Fruit fly (Drosophila melanogaster) whole organism, embryonic: ENCODE results near the gene CG31928.

Experiments
- CG10979 ChIP-seq: fragments of 200-800 bp; sonication (Bioruptor generic); optimal IDR thresholded peaks from 2 replicates; lab custom pipeline; 2018; ENCODE audit warnings: missing biosample characterization, mild to moderate bottlenecking, missing genetic modification characterization, moderate library complexity
- CG11398 ChIP-seq: fragments of 200-800 bp; sonication (Bioruptor generic); optimal IDR thresholded peaks from 2 replicates; lab custom pipeline; 2016; ENCODE audit warnings: missing biosample characterization, missing genetic modification characterization
- CG13287 ChIP-seq: fragments of 200-800 bp; sonication (Bioruptor generic); IDR thresholded peaks from 2 replicates; pipeline ENCODE4 v1.3.6; 2022; ENCODE audit warnings: missing biosample characterization, missing genetic modification characterization; ENCODE audit not compliant: partially characterized antibody
- CG14667 ChIP-seq: fragments of 200-800 bp; sonication (Bioruptor generic); IDR thresholded peaks from 2 replicates; pipeline ENCODE4 v1.3.6; 2022; ENCODE audit warnings: missing biosample characterization, missing genetic modification characterization
- CG15601 ChIP-seq: fragments of 200-800 bp; sonication (Bioruptor generic); optimal IDR thresholded peaks from 3 replicates; lab custom pipeline; 2019; ENCODE audit warnings: missing biosample characterization, mild to moderate bottlenecking, missing genetic modification characterization, moderate library complexity
- CG1603 ChIP-seq: fragments of 200-800 bp; sonication (Bioruptor generic); optimal IDR thresholded peaks from 2 replicates; lab custom pipeline; 2019; ENCODE audit warnings: missing biosample characterization, mild to moderate bottlenecking, missing genetic modification characterization, moderate library complexity
- CG17802 ChIP-seq: fragments of 200-800 bp; sonication (Bioruptor generic); optimal IDR thresholded peaks from 2 replicates; lab custom pipeline; 2018; ENCODE audit warnings: missing biosample characterization, mild to moderate bottlenecking, missing genetic modification characterization, moderate library complexity
- CG1792 ChIP-seq: fragments of 200-800 bp; sonication (Bioruptor generic); optimal IDR thresholded peaks from 2 replicates; lab custom pipeline; 2016; ENCODE audit warnings: missing biosample characterization, missing genetic modification characterization
- CG18619 ChIP-seq: fragments of 200-800 bp; sonication (Bioruptor generic); optimal IDR thresholded peaks from 3 replicates; lab custom pipeline; 2017; ENCODE audit warnings: missing biosample characterization, mild to moderate bottlenecking, missing genetic modification characterization
- CG2678 ChIP-seq: fragments of 200-800 bp; sonication (Bioruptor generic); optimal IDR thresholded peaks from 3 replicates; lab custom pipeline; 2019; ENCODE audit warnings: missing biosample characterization, mild to moderate bottlenecking, missing genetic modification characterization, moderate library complexity
- CG31441 ChIP-seq: fragments of 200-800 bp; sonication (Bioruptor generic); IDR thresholded peaks from 2 replicates; pipeline ENCODE4 v1.3.6; 2022; ENCODE audit warnings: missing biosample characterization, missing genetic modification characterization
- CG4424 ChIP-seq: fragments of 200-800 bp; sonication (Bioruptor generic); optimal IDR thresholded peaks from 3 replicates; lab custom pipeline; 2016; ENCODE audit warnings: missing biosample characterization, missing genetic modification characterization
- CG5953 ChIP-seq: fragments of 200-800 bp; sonication (Bioruptor generic); IDR thresholded peaks from 2 replicates; pipeline ENCODE4 v1.3.6; 2022; ENCODE audit warnings: missing biosample characterization, missing genetic modification characterization
- CG6175 ChIP-seq: fragments of 200-800 bp; sonication (Bioruptor generic); IDR thresholded peaks from 3 replicates; pipeline ENCODE4 v1.3.6; 2022; ENCODE audit warnings: missing biosample characterization, missing genetic modification characterization
- CG6813 ChIP-seq: fragments of 200-800 bp; sonication (Bioruptor generic); optimal IDR thresholded peaks from 2 replicates; lab custom pipeline; 2017; ENCODE audit warnings: missing biosample characterization, missing genetic modification characterization, mild to moderate bottlenecking, moderate library complexity, missing genetic modification reagents
- CG7357 ChIP-seq: fragments of 200-800 bp; sonication (Bioruptor generic); IDR thresholded peaks from 3 replicates; pipeline ENCODE4 v1.3.6; 2022; ENCODE audit warnings: missing biosample characterization, missing genetic modification characterization
- CG8089 ChIP-seq: fragments of 200-800 bp; sonication (Bioruptor generic); optimal IDR thresholded peaks from 3 replicates; lab custom pipeline; 2016; ENCODE audit warnings: missing biosample characterization, missing genetic modification characterization
- D ChIP-seq, 2 experiments: fragments of 200-800 bp in 1 of 2; fragments of >200 bp in 1 of 2; sonication (Bioruptor generic) in 1 of 2; optimal IDR thresholded peaks; 2 replicates in 1 of 2; 3 replicates in 1 of 2; lab custom pipeline; 2017; ENCODE audit warnings: mild to moderate bottlenecking in 1 of 2, missing biosample characterization in 1 of 2, missing genetic modification characterization in 1 of 2, missing genetic modification reagents in 1 of 2
- E2f1 ChIP-seq: fragments of 200-800 bp; sonication (Bioruptor generic); IDR thresholded peaks from 2 replicates; pipeline ENCODE4 v1.3.6; 2022; ENCODE audit warnings: missing biosample characterization, missing genetic modification characterization
- H15 ChIP-seq: fragments of 200-800 bp; sonication (Bioruptor generic); IDR thresholded peaks from 3 replicates; pipeline ENCODE4 v1.3.6; 2022; ENCODE audit warnings: missing biosample characterization, missing genetic modification characterization
- HLH54F ChIP-seq: fragments of 200-800 bp; sonication (Bioruptor generic); optimal IDR thresholded peaks from 3 replicates; lab custom pipeline; 2016; ENCODE audit warnings: missing biosample characterization, missing genetic modification characterization
- Nf-YA ChIP-seq: fragments of 200-800 bp; sonication (Bioruptor generic); IDR thresholded peaks from 2 replicates; pipeline ENCODE4 v1.3.6; 2022; ENCODE audit warnings: missing biosample characterization, missing genetic modification characterization
- Optix ChIP-seq: fragments of 200-800 bp; sonication (Bioruptor generic); IDR thresholded peaks from 3 replicates; pipeline ENCODE4 v1.3.6; 2022; ENCODE audit warnings: missing biosample characterization, missing genetic modification characterization
- PHDP ChIP-seq: fragments of 200-800 bp; sonication (Bioruptor generic); optimal IDR thresholded peaks from 3 replicates; lab custom pipeline; 2018; ENCODE audit warnings: missing biosample characterization, mild to moderate bottlenecking, missing genetic modification characterization, moderate library complexity
- Usf ChIP-seq: fragments of 200-800 bp; sonication (Bioruptor generic); optimal IDR thresholded peaks from 2 replicates; lab custom pipeline; 2017; ENCODE audit warnings: missing genotype, missing biosample characterization, missing genetic modification characterization
- bowl ChIP-seq: fragments of 200-800 bp; sonication (Bioruptor generic); IDR thresholded peaks from 2 replicates; pipeline ENCODE4 v1.3.6; 2022; ENCODE audit warnings: missing biosample characterization, missing genetic modification characterization
- dysf ChIP-seq: fragments of 200-800 bp; sonication (Bioruptor generic); IDR thresholded peaks from 3 replicates; pipeline ENCODE4 v1.3.6; 2022; ENCODE audit warnings: missing biosample characterization, missing genetic modification characterization
- emc ChIP-seq: fragments of 200-800 bp; sonication (Bioruptor generic); optimal IDR thresholded peaks from 2 replicates; lab custom pipeline; 2016; ENCODE audit warnings: missing biosample characterization, missing genetic modification characterization
- fd3F ChIP-seq: fragments of 200-800 bp; sonication (Bioruptor generic); optimal IDR thresholded peaks from 2 replicates; lab custom pipeline; 2018; ENCODE audit warnings: missing biosample characterization, mild to moderate bottlenecking, missing genetic modification characterization, moderate library complexity
- fu2 ChIP-seq: fragments of 200-800 bp; sonication (Bioruptor generic); optimal IDR thresholded peaks from 2 replicates; lab custom pipeline; 2016; ENCODE audit warnings: missing biosample characterization, missing genetic modification characterization
- gt ChIP-seq: fragments of 200-800 bp; sonication (Bioruptor generic); IDR thresholded peaks from 2 replicates; pipeline ENCODE4 v1.3.6; 2022; ENCODE audit warnings: missing biosample characterization, missing genetic modification characterization
- kni ChIP-seq: fragments of 200-800 bp; sonication (Bioruptor generic); optimal IDR thresholded peaks from 3 replicates; lab custom pipeline; 2017; ENCODE audit warnings: mild to moderate bottlenecking, missing biosample characterization, missing genetic modification reagents, missing genetic modification characterization
- lab ChIP-seq: fragments of 200-800 bp; sonication (Bioruptor generic); optimal IDR thresholded peaks from 3 replicates; lab custom pipeline; 2017; ENCODE audit warnings: missing biosample characterization, missing genetic modification characterization, mild to moderate bottlenecking, moderate library complexity, missing genetic modification reagents
- lmd ChIP-seq: fragments of 200-800 bp; sonication (Bioruptor generic); IDR thresholded peaks from 2 replicates; pipeline ENCODE4 v1.3.6; 2022; ENCODE audit warnings: missing biosample characterization, missing genetic modification characterization
- nau ChIP-seq: fragments of 200-800 bp; sonication (Bioruptor generic); optimal IDR thresholded peaks from 3 replicates; lab custom pipeline; 2017; ENCODE audit warnings: missing biosample characterization, mild to moderate bottlenecking, missing genetic modification characterization, missing genetic modification reagents
- nom ChIP-seq: fragments of 200-800 bp; sonication (Bioruptor generic); optimal IDR thresholded peaks from 2 replicates; lab custom pipeline; 2017; ENCODE audit warnings: missing biosample characterization, missing genetic modification characterization, mild to moderate bottlenecking, moderate library complexity, missing genetic modification reagents
- phol ChIP-seq: fragments of 200-800 bp; sonication (Bioruptor generic); optimal IDR thresholded peaks from 3 replicates; lab custom pipeline; 2018; ENCODE audit warnings: missing biosample characterization, mild to moderate bottlenecking, missing genetic modification characterization, moderate library complexity
- scrt ChIP-seq: fragments of 200-800 bp; sonication (Bioruptor generic); optimal IDR thresholded peaks from 2 replicates; lab custom pipeline; 2018; ENCODE audit warnings: missing biosample characterization, mild to moderate bottlenecking, missing genetic modification characterization, moderate library complexity
- tll ChIP-seq, 2 experiments: fragments of 200-800 bp in 1 of 2; fragments of >200 bp in 1 of 2; sonication (Bioruptor generic) in 1 of 2; optimal IDR thresholded peaks; 2 replicates each; lab custom pipeline; 2017 to 2019; ENCODE audit warnings: missing biosample characterization in 2 of 2, missing genetic modification characterization in 2 of 2, mild to moderate bottlenecking in 1 of 2, moderate library complexity in 1 of 2

The CG31928 gene

DNA sequence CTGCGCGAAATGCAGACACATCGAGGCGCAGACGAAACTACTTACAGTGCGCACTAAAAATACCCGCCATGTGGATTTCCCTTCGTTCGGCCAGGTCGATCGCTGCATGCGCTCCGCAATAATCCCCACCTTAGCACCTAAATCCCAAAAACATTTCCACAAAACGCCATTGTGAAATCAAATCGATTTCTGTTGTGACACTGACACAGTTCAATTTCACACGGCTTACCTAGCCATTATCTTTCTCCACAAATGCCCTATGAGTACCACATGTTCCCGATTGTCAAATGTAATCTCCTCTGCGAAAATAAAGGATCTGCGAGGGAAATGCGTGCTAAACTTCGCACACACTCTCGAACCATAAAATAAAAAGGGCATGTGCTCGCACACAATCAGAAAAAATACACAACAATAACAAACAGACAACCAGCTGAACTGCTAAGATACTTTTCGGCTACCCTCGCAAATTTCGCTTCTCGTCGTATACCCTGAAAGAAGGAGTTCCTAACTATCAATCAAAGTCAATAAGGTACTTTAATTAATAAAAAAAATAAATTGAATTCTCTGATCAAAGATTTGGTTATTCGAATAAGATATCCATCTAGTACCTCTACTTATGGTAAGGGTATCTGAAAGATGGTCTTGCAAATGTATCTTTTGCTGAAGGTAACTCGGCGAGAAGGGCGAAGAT, 6.0 kb upstream of the CG31928 start (continued):
- peak; percentile 42; the same call in 1 of the 2 replicates for TF ChIP-seq E2f1 (GFP tag; lab: Robert Waterston, UW)
- TF ChIP-seq lmd (GFP tag; lab: Robert Waterston, UW), result peak; percentile 39; the same call in 1 of the 2 replicates
- TF ChIP-seq phol (tag; lab: Kevin White, UChicago), result peak; percentile 43
- peak; percentile 13 for TF ChIP-seq CG4424 (GFP tag; lab: Kevin White, UChicago)
- peak; percentile 29 for TF ChIP-seq CG1603 (tag; lab: Kevin White, UChicago)
- TF ChIP-seq dysf (GFP tag; lab: Robert Waterston, UW), result peak; percentile 46; the same call in 1 of the 3 replicates
- no peak for TF ChIP-seq CG6175
- no peak for TF ChIP-seq fd3F (GFP tag; lab: Kevin White, UChicago)
- no peak for TF ChIP-seq CG1792 (GFP tag; lab: Kevin White, UChicago)
- TF ChIP-seq CG2678 (tag; lab: Kevin White, UChicago), result peak; percentile 45
- 0 out of 3 replicates have a peak, but pooled peaks have one; percentile 24 for TF ChIP-seq Optix (GFP tag; lab: Robert Waterston, UW)
- no peak for TF ChIP-seq PHDP

- no peak for TF ChIP-seq CG11398
- TF ChIP-seq lab (GFP tag; lab: Kevin White, UChicago), result peak; percentile 42
Measured at dm6 chr2L:1493770-1494169, 1.7 kb downstream of the CG31928 start, which contains the start of gene CG33128. CG33128 (plus strand) TSS chr2L:1494070.

- TF ChIP-seq scrt, result no peak
- no peak for TF ChIP-seq nau
- no peak for TF ChIP-seq CG10979 (tag; lab: Kevin White, UChicago)
- TF ChIP-seq CG8089 (GFP tag; lab: Kevin White, UChicago), result no peak
- TF ChIP-seq fu2 (GFP tag; lab: Kevin White, UChicago), result no peak
- TF ChIP-seq bowl, result no peak
- no peak for TF ChIP-seq emc
- no peak for TF ChIP-seq CG17802
- no peak for TF ChIP-seq CG13287 (GFP tag; lab: Robert Waterston, UW)
- TF ChIP-seq CG5953 (GFP tag; lab: Robert Waterston, UW), result no peak
Measured at dm6 chr2L:1495160-1495559, 3.1 kb downstream of the CG31928 start, which contains the start of gene CG31926. CG31926 (plus strand) TSS chr2L:1495460.

- TF ChIP-seq tll (GFP tag; optimal IDR thresholded peaks at IDR 0.05; lab: Kevin White, UChicago), result no peak
- TF ChIP-seq CG7357, result no peak
- no peak for TF ChIP-seq CG4424 (GFP tag; lab: Kevin White, UChicago)
- TF ChIP-seq gt (GFP tag; lab: Robert Waterston, UW), result no peak
- TF ChIP-seq D (optimal IDR thresholded peaks at IDR 0.05; lab: Kevin White, UChicago), result no peak
- TF ChIP-seq D (GFP tag; optimal IDR thresholded peaks at IDR 0.05; lab: Kevin White, UChicago), result no peak
- no peak for TF ChIP-seq Usf (GFP tag; lab: Kevin White, UChicago)
- TF ChIP-seq CG17802, result no peak
- no peak for TF ChIP-seq CG6813 (GFP tag; lab: Kevin White, UChicago)
- no peak for TF ChIP-seq CG15601 (tag; lab: Kevin White, UChicago)
- TF ChIP-seq H15, result no peak
- no peak for TF ChIP-seq CG31441
- no peak for TF ChIP-seq HLH54F (GFP tag; lab: Kevin White, UChicago)
- no peak for TF ChIP-seq kni (GFP tag; lab: Kevin White, UChicago)
- TF ChIP-seq Nf-YA (GFP tag; lab: Robert Waterston, UW), result no peak
- TF ChIP-seq CG14667 (GFP tag; lab: Robert Waterston, UW), result no peak
- TF ChIP-seq scrt, result no peak
- TF ChIP-seq CG18619 (GFP tag; lab: Kevin White, UChicago), result no peak
- no peak for TF ChIP-seq nom
- TF ChIP-seq, all 482 proteins: peak for 0
Measured at dm6 chr2L:1496943-1497342, 4.8 kb downstream of the CG31928 start, which contains the start of gene CG31661. CG31661 (plus strand) TSS chr2L:1497243.
